Worm (Caenorhabditis elegans): ENCODE measurements around the gene srg-4.

srg-4 gene

ce11 chrIII:6295972-6296700 lies 34.3 kb upstream of the srg-4 start, which contains the start of gene F47D12.7:
F47D12.7 (minus strand) TSS chrIII:6296022.
- no peak for TF ChIP-seq klf-2 (GFP tag; conservative IDR thresholded peaks at IDR 0.05)
- no peak for TF ChIP-seq tab-1 (GFP tag; IDR thresholded peaks at IDR 0.05)
- no peak for TF ChIP-seq flt-1 (GFP tag; IDR thresholded peaks at IDR 0.05)
- TF ChIP-seq ztf-29 (GFP tag; IDR thresholded peaks at IDR 0.05), result no peak
- TF ChIP-seq cog-1 (tag; optimal IDR thresholded peaks at IDR 0.05), result no peak
- TF ChIP-seq T22C8.4 (GFP tag; IDR thresholded peaks at IDR 0.05), result no peak
- no peak for TF ChIP-seq med-1 (GFP tag; optimal IDR thresholded peaks at IDR 0.05; ENCODE audit: insufficient read depth)
- TF ChIP-seq ztf-23 (GFP tag; IDR thresholded peaks at IDR 0.05), result no peak
- TF ChIP-seq ref-1 (GFP tag; conservative IDR thresholded peaks at IDR 0.05), result no peak

DNA sequence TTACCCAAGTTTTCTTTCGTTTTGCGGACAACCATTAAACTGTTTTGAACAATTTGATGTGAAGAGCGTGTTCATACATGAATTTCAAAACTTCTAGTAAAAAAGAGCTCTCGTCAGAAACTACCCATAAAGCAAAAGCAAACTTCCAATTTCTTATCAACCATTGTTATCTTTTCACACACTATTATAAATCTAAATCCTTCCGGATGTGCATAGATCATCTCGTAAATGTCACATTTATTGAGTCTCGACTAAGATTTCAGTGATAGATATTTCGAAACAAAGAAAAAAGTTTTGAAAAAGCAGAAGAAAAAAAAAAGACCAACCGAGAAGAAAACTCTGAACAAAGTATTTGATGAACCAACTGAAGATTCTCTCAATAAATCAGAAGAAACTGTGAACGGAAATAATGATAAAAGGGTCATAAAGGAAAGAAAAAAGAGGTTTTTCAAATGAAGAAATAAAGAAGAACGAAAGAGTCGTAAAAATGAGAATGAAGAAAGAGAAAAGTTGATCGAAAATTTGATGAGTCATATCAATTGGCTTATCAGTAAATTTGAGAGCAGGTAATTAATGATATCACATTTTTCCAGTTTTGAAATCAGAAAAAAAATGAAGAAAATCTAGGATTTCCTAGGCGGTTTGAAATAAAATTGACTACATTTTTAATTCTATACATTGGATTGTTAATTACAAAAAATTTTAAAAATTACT lies 28.7 kb upstream of the srg-4 start:
- no peak for TF ChIP-seq T22C8.4 (GFP tag; IDR thresholded peaks at IDR 0.05)

DNA sequence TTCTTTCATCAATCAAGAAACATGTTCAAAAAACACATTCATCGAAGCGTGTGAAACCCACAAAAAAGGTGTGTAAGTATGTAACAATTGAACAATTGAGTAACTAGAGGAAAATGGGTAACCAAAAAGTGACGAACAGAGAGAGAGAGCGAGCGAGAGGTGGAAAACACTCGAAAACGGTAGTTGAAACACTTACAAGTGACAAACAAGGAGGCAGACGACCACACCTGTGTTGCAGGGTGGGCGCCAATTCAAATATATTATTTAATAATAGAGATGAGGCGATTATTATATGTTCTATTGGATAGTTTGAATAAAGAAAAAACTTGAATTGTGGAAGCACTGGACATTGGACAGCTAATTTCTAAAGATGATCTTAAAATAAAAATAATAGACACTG lies 27.5 kb upstream of the srg-4 start:
- TF ChIP-seq ref-1 (GFP tag; conservative IDR thresholded peaks at IDR 0.05), result no peak
- no peak for TF ChIP-seq ztf-29 (GFP tag; IDR thresholded peaks at IDR 0.05)
- no peak for TF ChIP-seq flt-1 (GFP tag; IDR thresholded peaks at IDR 0.05)
- no peak for TF ChIP-seq T22C8.4 (GFP tag; IDR thresholded peaks at IDR 0.05)
- no peak for TF ChIP-seq cog-1 (tag; optimal IDR thresholded peaks at IDR 0.05)

ce11 chrIII:6287195-6287594 lies 25.3 kb upstream of the srg-4 start, which contains the start of gene F47D12.6:
F47D12.6 (minus strand) TSS chrIII:6287295.
- TF ChIP-seq ztf-29 (GFP tag; IDR thresholded peaks at IDR 0.05) (no peak), T22C8.4 (GFP tag; IDR thresholded peaks at IDR 0.05) (no peak), med-1 (GFP tag; optimal IDR thresholded peaks at IDR 0.05; ENCODE audit: insufficient read depth) (no peak), flt-1 (GFP tag; IDR thresholded peaks at IDR 0.05) (no peak), tab-1 (GFP tag; IDR thresholded peaks at IDR 0.05) (no peak), ref-1 (GFP tag; conservative IDR thresholded peaks at IDR 0.05) (no peak)

DNA sequence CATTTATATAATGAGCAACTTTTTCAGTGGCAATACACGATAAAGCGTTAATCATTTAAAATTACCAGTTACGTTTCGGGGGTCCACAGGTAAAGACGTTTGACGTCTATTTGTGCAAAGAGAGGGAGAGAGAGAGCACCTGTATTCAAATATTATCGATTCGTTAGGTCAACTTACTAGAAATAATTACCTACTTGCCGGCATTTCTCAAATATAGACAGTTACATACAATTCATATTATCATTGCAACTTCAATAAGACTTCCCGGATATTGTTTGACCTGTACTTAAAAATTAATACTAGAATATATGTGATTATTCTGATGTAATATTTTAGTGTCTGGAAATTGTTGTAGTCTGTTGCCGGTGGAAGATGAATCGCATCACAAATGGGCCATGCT lies 24.0 kb upstream of the srg-4 start, which contains the start of gene gadr-3:
Gene gadr-3, minus strand, starts transcription at position 101 of the 400 bp plus-strand sequence.
- TF ChIP-seq ztf-29 (GFP tag; IDR thresholded peaks at IDR 0.05) (no peak), ztf-23 (GFP tag; IDR thresholded peaks at IDR 0.05) (no peak), ref-1 (GFP tag; conservative IDR thresholded peaks at IDR 0.05) (no peak), cog-1 (tag; optimal IDR thresholded peaks at IDR 0.05) (no peak), T22C8.4 (GFP tag; IDR thresholded peaks at IDR 0.05) (no peak), flt-1 (GFP tag; IDR thresholded peaks at IDR 0.05) (no peak), med-1 (GFP tag; optimal IDR thresholded peaks at IDR 0.05; ENCODE audit: insufficient read depth) (no peak), klf-2 (GFP tag; conservative IDR thresholded peaks at IDR 0.05) (no peak), tab-1 (GFP tag; IDR thresholded peaks at IDR 0.05) (no peak)

DNA sequence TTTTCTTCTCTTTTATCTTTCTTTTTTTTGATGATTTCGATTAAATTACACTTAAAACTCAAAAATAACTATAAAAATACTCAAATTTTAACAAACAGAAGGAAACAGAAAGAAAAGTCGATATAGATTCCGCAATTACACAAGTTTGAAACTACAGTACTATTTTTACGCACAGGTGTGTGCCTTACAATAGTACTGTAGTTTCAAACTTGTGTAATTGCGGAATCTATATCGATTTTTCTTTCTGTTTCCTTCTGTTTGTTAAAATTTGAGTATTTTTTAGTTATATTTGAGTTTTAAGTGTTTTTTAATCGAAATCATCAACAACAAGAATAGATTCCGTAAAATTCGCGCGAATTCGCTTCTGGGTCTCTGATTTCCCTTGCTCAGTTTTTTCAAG lies 21.1 kb upstream of the srg-4 start:
- TF ChIP-seq med-1 (GFP tag; optimal IDR thresholded peaks at IDR 0.05; ENCODE audit: insufficient read depth) (no peak), tab-1 (GFP tag; IDR thresholded peaks at IDR 0.05) (no peak), ztf-23 (GFP tag; IDR thresholded peaks at IDR 0.05) (no peak), T22C8.4 (GFP tag; IDR thresholded peaks at IDR 0.05) (peak; percentile 36; the same call in 1 of the 2 replicates), cog-1 (tag; optimal IDR thresholded peaks at IDR 0.05) (no peak), ztf-29 (GFP tag; IDR thresholded peaks at IDR 0.05) (no peak), klf-2 (GFP tag; conservative IDR thresholded peaks at IDR 0.05) (no peak), ref-1 (GFP tag; conservative IDR thresholded peaks at IDR 0.05) (no peak)

- TF ChIP-seq med-1 (GFP tag; optimal IDR thresholded peaks at IDR 0.05; ENCODE audit: insufficient read depth) (no peak), klf-2 (GFP tag; conservative IDR thresholded peaks at IDR 0.05) (no peak), tab-1 (GFP tag; IDR thresholded peaks at IDR 0.05) (no peak), ref-1 (GFP tag; conservative IDR thresholded peaks at IDR 0.05) (no peak), T22C8.4 (GFP tag; IDR thresholded peaks at IDR 0.05) (no peak), ztf-23 (GFP tag; IDR thresholded peaks at IDR 0.05) (no peak), cog-1 (tag; optimal IDR thresholded peaks at IDR 0.05) (peak; percentile 74), ztf-29 (GFP tag; IDR thresholded peaks at IDR 0.05) (no peak), flt-1 (GFP tag; IDR thresholded peaks at IDR 0.05) (peak; percentile 49; the same call in 1 of the 2 replicates)
These were observed 18.2 kb upstream of the srg-4 start, which contains the start of gene hmg-1.2 for ce11 chrIII:6280070-6280596. hmg-1.2 (plus strand) TSS chrIII:6280380.

ce11 chrIII:6279453-6279852 lies 17.6 kb upstream of the srg-4 start:
- TF ChIP-seq med-1 (GFP tag; optimal IDR thresholded peaks at IDR 0.05; ENCODE audit: insufficient read depth) (no peak), ref-1 (GFP tag; conservative IDR thresholded peaks at IDR 0.05) (no peak), cog-1 (tag; optimal IDR thresholded peaks at IDR 0.05) (no peak), klf-2 (GFP tag; conservative IDR thresholded peaks at IDR 0.05) (no peak), ztf-23 (GFP tag; IDR thresholded peaks at IDR 0.05) (no peak), ztf-29 (GFP tag; IDR thresholded peaks at IDR 0.05) (no peak), T22C8.4 (GFP tag; IDR thresholded peaks at IDR 0.05) (no peak), tab-1 (GFP tag; IDR thresholded peaks at IDR 0.05) (no peak), flt-1 (GFP tag; IDR thresholded peaks at IDR 0.05) (no peak)

ce11 chrIII:6278301-6278827 lies 16.5 kb upstream of the srg-4 start, which contains the start of gene C18F10.7:
C18F10.7 (minus strand) TSS chrIII:6278351.
- TF ChIP-seq cog-1 (tag; optimal IDR thresholded peaks at IDR 0.05) (peak; percentile 6), tab-1 (GFP tag; IDR thresholded peaks at IDR 0.05) (no peak)

Data from whole organism, midembryonic.